Fruit fly (Drosophila melanogaster): ENCODE results near the gene Vsp37A.
A peak's percentile ranks its signal among the peaks of the same experiment; 100 is the strongest.
"Not testable (repeated sequence)": the region's sequence is repeated elsewhere in the genome, so short reads cannot be mapped to it uniquely, and the experiment has no call there.

Gene Vsp37A

DNA sequence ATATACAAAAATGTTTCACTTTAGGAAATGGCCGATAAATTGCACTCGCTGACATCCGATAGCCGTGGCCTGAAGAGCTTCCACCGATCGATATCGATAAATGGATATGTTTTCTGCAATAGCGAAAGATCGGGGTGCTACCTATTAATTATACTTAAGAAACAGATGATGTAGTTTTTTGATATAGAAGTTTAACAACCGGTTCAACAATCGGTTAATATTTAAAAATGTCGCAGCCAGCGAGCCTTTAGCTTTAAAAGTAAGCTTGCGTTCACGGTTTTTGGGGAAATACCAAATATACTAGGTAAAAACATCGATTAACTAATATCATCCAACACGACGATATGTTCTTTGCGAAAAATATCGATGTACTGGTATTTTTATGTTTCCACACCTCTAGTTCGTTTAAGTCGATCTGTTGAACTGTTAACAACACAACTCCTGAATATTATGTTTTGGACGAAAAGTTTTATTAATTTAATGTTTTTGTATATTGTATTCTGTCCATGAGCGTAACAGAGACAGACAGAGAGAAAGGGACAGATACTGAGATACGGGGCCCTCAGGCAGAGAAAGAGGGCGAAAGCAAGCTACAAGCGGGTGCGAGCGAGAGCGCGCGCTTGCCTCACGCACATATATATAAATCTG lies 14.3 kb downstream of the Vsp37A start, which contains the start of gene Dredd:
TSS of gene Dredd (minus strand) at position 51 of the 648 bp plus-strand sequence.
- no peak for TF ChIP-seq kay (GFP tag; ENCODE audit: borderline replicate concordance)
- TF ChIP-seq toe (GFP tag; optimal IDR thresholded peaks at IDR 0.05) = no peak
- TF ChIP-seq Mnt (GFP tag; optimal IDR thresholded peaks at IDR 0.05) = peak; percentile 15
- peak; percentile 21 for TF ChIP-seq CG14711 (tag; optimal IDR thresholded peaks at IDR 0.05)
- TF ChIP-seq CG7101 (tag; optimal IDR thresholded peaks at IDR 0.05) = peak; percentile 39
- TF ChIP-seq ovo (GFP tag; optimal IDR thresholded peaks at IDR 0.05) = no peak
- TF ChIP-seq pad (GFP tag; optimal IDR thresholded peaks at IDR 0.05) = no peak
- TF ChIP-seq bab1 (GFP tag; optimal IDR thresholded peaks at IDR 0.05) = peak; percentile 35
- no peak for TF ChIP-seq CG33017 (tag; optimal IDR thresholded peaks at IDR 0.05)
- peak; percentile 5 for TF ChIP-seq CG1620 (GFP tag; optimal IDR thresholded peaks at IDR 0.05)
- TF ChIP-seq cic (GFP tag; optimal IDR thresholded peaks at IDR 0.05) = no peak
- TF ChIP-seq CG11617 (GFP tag; optimal IDR thresholded peaks at IDR 0.05) = peak; percentile 53
- TF ChIP-seq Clk (GFP tag; optimal IDR thresholded peaks at IDR 0.05) = no peak
- no peak for TF ChIP-seq CG7045 (GFP tag; optimal IDR thresholded peaks at IDR 0.05)
- TF ChIP-seq Crg-1 (GFP tag; optimal IDR thresholded peaks at IDR 0.05) = no peak
- no peak for TF ChIP-seq cnc (optimal IDR thresholded peaks at IDR 0.05)
- TF ChIP-seq Hr96 (GFP tag; optimal IDR thresholded peaks at IDR 0.05) = no peak
- TF ChIP-seq CG12768 (GFP tag; optimal IDR thresholded peaks at IDR 0.05) = no peak
- TF ChIP-seq tj (GFP tag; optimal IDR thresholded peaks at IDR 0.05) = no peak
- TF ChIP-seq CG5204 (GFP tag; optimal IDR thresholded peaks at IDR 0.05) = no peak

DNA sequence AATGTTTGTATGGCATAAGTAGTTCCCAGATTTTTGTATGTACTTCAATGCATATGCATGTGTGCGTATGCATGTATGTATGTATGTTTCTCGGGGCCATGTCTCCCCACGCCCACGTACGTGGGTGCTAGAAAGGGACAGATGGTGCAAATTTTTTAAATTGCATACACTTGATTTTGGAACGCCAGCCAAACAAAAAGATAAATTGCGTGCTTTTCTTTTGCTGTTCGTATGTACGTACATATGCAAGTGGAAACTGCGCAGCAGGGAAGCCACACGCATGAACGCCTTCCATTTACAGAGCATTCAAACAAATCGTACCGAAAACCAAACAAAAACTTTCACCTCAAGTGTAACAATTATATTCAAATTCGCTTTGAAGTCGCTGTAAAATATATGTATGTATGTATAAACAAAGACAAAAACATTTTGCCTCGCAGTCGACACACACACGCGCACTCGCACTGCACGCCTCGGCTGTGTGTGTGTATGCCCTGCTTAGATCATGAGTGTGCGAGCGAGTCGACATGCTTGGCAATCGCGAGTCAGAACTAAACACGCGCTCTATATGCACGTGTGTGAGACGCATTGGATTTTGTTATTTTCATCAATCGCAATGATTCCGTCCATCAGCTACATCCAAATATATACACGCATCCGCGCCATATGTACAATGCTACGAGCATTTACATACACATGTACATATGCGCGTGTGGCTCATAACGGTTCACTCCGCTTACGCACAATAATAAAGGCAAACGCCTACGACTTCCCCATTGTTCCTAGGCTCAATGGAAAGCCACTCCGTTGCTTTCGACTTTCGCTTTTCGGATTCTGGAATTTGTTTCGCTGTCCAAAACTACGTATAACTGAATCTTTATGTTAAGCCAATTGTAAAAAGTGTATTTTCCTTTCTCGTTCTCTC lies 15.5 kb downstream of the Vsp37A start:
- peak; percentile 64 for TF ChIP-seq pad (GFP tag; optimal IDR thresholded peaks at IDR 0.05)
- no peak for TF ChIP-seq bab1 (GFP tag; optimal IDR thresholded peaks at IDR 0.05)
- no peak for TF ChIP-seq CG1620 (GFP tag; optimal IDR thresholded peaks at IDR 0.05)
- no peak for TF ChIP-seq Clk (GFP tag; optimal IDR thresholded peaks at IDR 0.05)
- TF ChIP-seq tj (GFP tag; optimal IDR thresholded peaks at IDR 0.05) = peak; percentile 78
- TF ChIP-seq CG11617 (GFP tag; optimal IDR thresholded peaks at IDR 0.05) = no peak
- peak; percentile 74 for TF ChIP-seq ovo (GFP tag; optimal IDR thresholded peaks at IDR 0.05)
- TF ChIP-seq Mnt (GFP tag; optimal IDR thresholded peaks at IDR 0.05) = peak; percentile 97
- TF ChIP-seq Hr96 (GFP tag; optimal IDR thresholded peaks at IDR 0.05) = no peak
- TF ChIP-seq toe (GFP tag; optimal IDR thresholded peaks at IDR 0.05) = no peak
- peak; percentile 12 for TF ChIP-seq cic (GFP tag; optimal IDR thresholded peaks at IDR 0.05)

- TF ChIP-seq Hr96 (GFP tag; optimal IDR thresholded peaks at IDR 0.05); cnc (optimal IDR thresholded peaks at IDR 0.05); ovo (GFP tag; optimal IDR thresholded peaks at IDR 0.05): not testable (repeated sequence)
Observed at dm6 chrX:644461-644860, 23.1 kb downstream of the Vsp37A start, which contains the start of gene CG13367. TSS of gene CG13367 (plus strand) at chrX:644761.

dm6 chrX:646395-647009 lies 25.2 kb downstream of the Vsp37A start:
- TF ChIP-seq CG33017 (tag; optimal IDR thresholded peaks at IDR 0.05) (no peak), bab1 (GFP tag; optimal IDR thresholded peaks at IDR 0.05) (peak; percentile 14)

dm6 chrX:647056-647627 lies 25.8 kb downstream of the Vsp37A start, which contains the start of gene Roc1a:
TSS of gene Roc1a (plus strand) at chrX:647304.
- TF ChIP-seq bab1 (GFP tag; optimal IDR thresholded peaks at IDR 0.05) (peak; percentile 34), CG5204 (GFP tag; optimal IDR thresholded peaks at IDR 0.05) (no peak), CG33017 (tag; optimal IDR thresholded peaks at IDR 0.05) (no peak), kay (GFP tag; ENCODE audit: borderline replicate concordance) (no peak), Hr96 (GFP tag; optimal IDR thresholded peaks at IDR 0.05) (no peak), CG12768 (GFP tag; optimal IDR thresholded peaks at IDR 0.05) (no peak), Mnt (GFP tag; optimal IDR thresholded peaks at IDR 0.05) (peak; percentile 5), toe (GFP tag; optimal IDR thresholded peaks at IDR 0.05) (no peak), Clk (GFP tag; optimal IDR thresholded peaks at IDR 0.05) (no peak), CG14711 (tag; optimal IDR thresholded peaks at IDR 0.05) (no peak), ovo (GFP tag; optimal IDR thresholded peaks at IDR 0.05) (peak; percentile 12), CG1620 (GFP tag; optimal IDR thresholded peaks at IDR 0.05) (peak; percentile 9), CG7101 (tag; optimal IDR thresholded peaks at IDR 0.05) (peak; percentile 43), CG11617 (GFP tag; optimal IDR thresholded peaks at IDR 0.05) (peak; percentile 20), cnc (optimal IDR thresholded peaks at IDR 0.05) (no peak), tj (GFP tag; optimal IDR thresholded peaks at IDR 0.05) (peak; percentile 53), Crg-1 (GFP tag; optimal IDR thresholded peaks at IDR 0.05) (no peak), pad (GFP tag; optimal IDR thresholded peaks at IDR 0.05) (peak; percentile 14), cic (GFP tag; optimal IDR thresholded peaks at IDR 0.05) (no peak), CG7045 (GFP tag; optimal IDR thresholded peaks at IDR 0.05) (no peak)

Data from whole organism, adult.